Fruit fly (Drosophila melanogaster) whole organism, embryonic: ENCODE results near the gene uncNacbeta.

Experiments
- Asciz ChIP-seq: fragments of 200-800 bp; sonication (Bioruptor generic); optimal IDR thresholded peaks from 2 replicates; lab custom pipeline; 2017; ENCODE audit warnings: missing biosample characterization, mild to moderate bottlenecking, missing genetic modification characterization, missing genetic modification reagents
- Blimp-1 ChIP-seq: fragments of 200-800 bp; sonication (Bioruptor generic); optimal IDR thresholded peaks from 3 replicates; lab custom pipeline; 2018; ENCODE audit warnings: missing biosample characterization, missing genetic modification characterization, mild to moderate bottlenecking, moderate library complexity, missing genetic modification reagents
- CG10565 ChIP-seq: fragments of 200-800 bp; sonication (Bioruptor generic); optimal IDR thresholded peaks from 3 replicates; lab custom pipeline; 2016; ENCODE audit warnings: missing biosample characterization, mild to moderate bottlenecking, missing genetic modification characterization
- CG15479 ChIP-seq: fragments of 200-800 bp; sonication (Bioruptor generic); optimal IDR thresholded peaks from 3 replicates; lab custom pipeline; 2019; ENCODE audit warnings: missing biosample characterization, mild to moderate bottlenecking, missing genetic modification characterization, moderate library complexity
- CG16813 ChIP-seq: fragments of 200-800 bp; sonication (Bioruptor generic); IDR thresholded peaks from 3 replicates; pipeline ENCODE4 v1.3.6; 2022; ENCODE audit warnings: missing biosample characterization, missing genetic modification characterization; ENCODE audit not compliant: partially characterized antibody
- CG16863 ChIP-seq: fragments of 200-800 bp; sonication (Bioruptor generic); optimal IDR thresholded peaks from 3 replicates; lab custom pipeline; 2016; ENCODE audit warnings: missing biosample characterization, missing genetic modification characterization
- CG17328 ChIP-seq: fragments of 200-800 bp; sonication (Bioruptor generic); IDR thresholded peaks from 2 replicates; pipeline ENCODE4 v1.3.6; 2022; ENCODE audit warnings: missing biosample characterization, missing genetic modification characterization
- CG34224 ChIP-seq: fragments of 200-800 bp; sonication (Bioruptor generic); IDR thresholded peaks from 3 replicates; pipeline ENCODE4 v1.3.6; 2022; ENCODE audit warnings: missing biosample characterization, missing genetic modification characterization; ENCODE audit not compliant: partially characterized antibody
- CG4404 ChIP-seq: fragments of 200-800 bp; sonication (Bioruptor generic); IDR thresholded peaks from 2 replicates; pipeline ENCODE4 v1.3.6; 2022; ENCODE audit warnings: missing biosample characterization, missing genetic modification characterization
- CG4424 ChIP-seq: fragments of 200-800 bp; sonication (Bioruptor generic); optimal IDR thresholded peaks from 3 replicates; lab custom pipeline; 2016; ENCODE audit warnings: missing biosample characterization, missing genetic modification characterization
- CG6791 ChIP-seq: fragments of 200-800 bp; sonication (Bioruptor generic); IDR thresholded peaks from 3 replicates; pipeline ENCODE4 v1.3.6; 2022; ENCODE audit warnings: missing biosample characterization, missing genetic modification characterization; ENCODE audit not compliant: partially characterized antibody
- CG8765 ChIP-seq: fragments of 200-800 bp; sonication (Bioruptor generic); IDR thresholded peaks from 2 replicates; pipeline ENCODE4 v1.3.6; 2022; ENCODE audit warnings: missing biosample characterization, missing genetic modification characterization
- CG8944 ChIP-seq: fragments of 200-800 bp; sonication (Bioruptor generic); optimal IDR thresholded peaks from 3 replicates; lab custom pipeline; 2016; ENCODE audit warnings: missing biosample characterization, missing genetic modification characterization
- CG9609 ChIP-seq: fragments of 200-800 bp; sonication (Bioruptor generic); optimal IDR thresholded peaks from 3 replicates; lab custom pipeline; 2016; ENCODE audit warnings: missing biosample characterization, missing genetic modification characterization
- Deaf1 ChIP-seq: fragments of 200-800 bp; optimal IDR thresholded peaks from 3 replicates; lab custom pipeline; 2019; ENCODE audit warnings: missing biosample characterization, mild to moderate bottlenecking, missing genetic modification characterization, moderate library complexity
- Dip2 ChIP-seq: fragments of 200-800 bp; sonication (Bioruptor generic); IDR thresholded peaks from 2 replicates; pipeline ENCODE4 v1.3.6; 2022; ENCODE audit warnings: missing biosample characterization, missing genetic modification characterization
- Doc3 ChIP-seq: fragments of 200-800 bp; sonication (Bioruptor generic); IDR thresholded peaks from 3 replicates; pipeline ENCODE4 v1.3.6; 2022; ENCODE audit warnings: missing biosample characterization, missing genetic modification characterization; ENCODE audit not compliant: partially characterized antibody
- Ets97D ChIP-seq: fragments of 200-800 bp; sonication (Bioruptor generic); optimal IDR thresholded peaks from 3 replicates; lab custom pipeline; 2016; ENCODE audit warnings: missing biosample characterization, missing genetic modification characterization
- HLH54F ChIP-seq: fragments of 200-800 bp; sonication (Bioruptor generic); optimal IDR thresholded peaks from 3 replicates; lab custom pipeline; 2016; ENCODE audit warnings: missing biosample characterization, missing genetic modification characterization
- Hr3 ChIP-seq: fragments of 200-800 bp; sonication (Bioruptor generic); optimal IDR thresholded peaks from 3 replicates; lab custom pipeline; 2016; ENCODE audit warnings: missing biosample characterization, missing genetic modification characterization
- Myb ChIP-seq: fragments of 200-800 bp; sonication (Bioruptor generic); optimal IDR thresholded peaks from 2 replicates; lab custom pipeline; 2016; ENCODE audit warnings: missing biosample characterization, missing genetic modification characterization
- Sox100B ChIP-seq: fragments of 200-800 bp; sonication (Bioruptor generic); optimal IDR thresholded peaks from 3 replicates; lab custom pipeline; 2018; ENCODE audit warnings: missing biosample characterization, mild to moderate bottlenecking, missing genetic modification characterization
- Sry-δ ChIP-seq: fragments of 200-800 bp; sonication (Bioruptor generic); optimal IDR thresholded peaks from 2 replicates; lab custom pipeline; 2016; ENCODE audit warnings: missing biosample characterization, missing genetic modification characterization
- ase ChIP-seq: fragments of 200-800 bp; sonication (Bioruptor generic); IDR thresholded peaks from 3 replicates; pipeline ENCODE4 v1.3.6; 2022; ENCODE audit warnings: missing biosample characterization, missing genetic modification characterization
- cad ChIP-seq: fragments of >200 bp; optimal IDR thresholded peaks from 2 replicates; lab custom pipeline; 2017; ENCODE audit warnings: missing biosample characterization, missing genetic modification characterization
- crol ChIP-seq: fragments of 200-800 bp; sonication (Bioruptor generic); IDR thresholded peaks from 2 replicates; pipeline ENCODE4 v1.3.6; 2022; ENCODE audit warnings: missing biosample characterization, missing genetic modification characterization
- ewg ChIP-seq: fragments of 200-800 bp; sonication (Bioruptor generic); optimal IDR thresholded peaks from 3 replicates; lab custom pipeline; 2017; ENCODE audit warnings: mild to moderate bottlenecking, missing biosample characterization, missing genetic modification reagents, missing genetic modification characterization
- gfzf ChIP-seq: fragments of 200-800 bp; sonication (Bioruptor generic); optimal IDR thresholded peaks from 2 replicates; lab custom pipeline; 2016; ENCODE audit warnings: missing biosample characterization, mild to moderate bottlenecking, missing genetic modification characterization, moderate library complexity
- grau ChIP-seq: fragments of 200-800 bp; optimal IDR thresholded peaks from 3 replicates; lab custom pipeline; 2019; ENCODE audit warnings: missing biosample characterization, mild to moderate bottlenecking, missing genetic modification characterization, moderate library complexity
- her ChIP-seq: fragments of 200-800 bp; sonication (Bioruptor generic); optimal IDR thresholded peaks from 2 replicates; lab custom pipeline; 2016; ENCODE audit warnings: missing biosample characterization, missing genetic modification characterization
- lilli ChIP-seq: fragments of 200-800 bp; sonication (Bioruptor generic); optimal IDR thresholded peaks from 3 replicates; lab custom pipeline; 2016; ENCODE audit warnings: missing biosample characterization, missing genetic modification characterization
- oc ChIP-seq: fragments of 200-800 bp; sonication (Bioruptor generic); optimal IDR thresholded peaks from 2 replicates; lab custom pipeline; 2018; ENCODE audit warnings: missing biosample characterization, mild to moderate bottlenecking, missing genetic modification characterization, moderate library complexity
- odd ChIP-seq: fragments of 200-800 bp; sonication (Bioruptor generic); optimal IDR thresholded peaks from 2 replicates; lab custom pipeline; 2017; ENCODE audit warnings: missing biosample characterization, mild to moderate bottlenecking, missing genetic modification characterization
- pan ChIP-seq, 4 experiments: fragments of >200 bp in 3 of 4; fragments of 200-800 bp in 1 of 4; sonication (Bioruptor generic) in 1 of 4; optimal IDR thresholded peaks in 3 of 4; IDR thresholded peaks in 1 of 4; 2 replicates each; pipeline versions ENCODE4 v1.3.6 to Lab custom; 2017 to 2022; ENCODE audit warnings: missing biosample characterization in 2 of 4, missing genetic modification characterization in 2 of 4, mixed read lengths in 1 of 4
- pros ChIP-seq: fragments of 200-800 bp; sonication (Bioruptor generic); optimal IDR thresholded peaks from 3 replicates; lab custom pipeline; 2019; ENCODE audit warnings: missing biosample characterization, mild to moderate bottlenecking, missing genetic modification characterization, moderate library complexity
- rib ChIP-seq: fragments of 200-800 bp; sonication (Bioruptor generic); IDR thresholded peaks from 2 replicates; pipeline ENCODE4 v1.3.6; 2022; ENCODE audit warnings: missing biosample characterization, missing genetic modification characterization
- schlank ChIP-seq: fragments of 200-800 bp; sonication (Bioruptor generic); optimal IDR thresholded peaks from 2 replicates; lab custom pipeline; 2018; ENCODE audit warnings: missing biosample characterization, mild to moderate bottlenecking, missing genetic modification characterization
- sens ChIP-seq: fragments of 200-800 bp; sonication (Bioruptor generic); peaks from one replicate; lab custom pipeline; 2016; ENCODE audit warnings: missing biosample characterization, missing genetic modification characterization
- sens-2 ChIP-seq: fragments of 200-800 bp; sonication (Bioruptor generic); IDR thresholded peaks from 2 replicates; pipeline ENCODE4 v1.3.6; 2022; ENCODE audit warnings: missing biosample characterization, missing genetic modification characterization
- shn ChIP-seq: fragments of 200-800 bp; sonication (Bioruptor generic); optimal IDR thresholded peaks from 3 replicates; lab custom pipeline; 2016; ENCODE audit warnings: missing biosample characterization, missing genetic modification characterization
- slp2 ChIP-seq: fragments of 200-800 bp; sonication (Bioruptor generic); optimal IDR thresholded peaks from 2 replicates; lab custom pipeline; 2016; ENCODE audit warnings: missing biosample characterization, missing genetic modification characterization
- sna ChIP-seq: fragments of 200-800 bp; sonication (Bioruptor generic); IDR thresholded peaks from 2 replicates; pipeline ENCODE4 v1.3.6; 2022; ENCODE audit warnings: missing biosample characterization, missing genetic modification characterization; ENCODE audit not compliant: partially characterized antibody
- sug ChIP-seq: fragments of 200-800 bp; optimal IDR thresholded peaks from 2 replicates; lab custom pipeline; 2019; ENCODE audit warnings: missing biosample characterization, mild to moderate bottlenecking, missing genetic modification characterization, moderate library complexity
- tgo ChIP-seq: fragments of 200-800 bp; sonication (Bioruptor generic); IDR thresholded peaks from 3 replicates; pipeline ENCODE4 v1.3.6; 2022; ENCODE audit warnings: missing biosample characterization, missing genetic modification characterization
- usp ChIP-seq: fragments of >200 bp; optimal IDR thresholded peaks from 2 replicates; lab custom pipeline; 2017; ENCODE audit warnings: missing biosample characterization, missing genetic modification characterization
- vfl ChIP-seq: fragments of 200-800 bp; sonication (Bioruptor generic); optimal IDR thresholded peaks from 2 replicates; lab custom pipeline; 2016; ENCODE audit warnings: missing biosample characterization, missing genetic modification characterization
- zen ChIP-seq: fragments of 200-800 bp; sonication (Bioruptor generic); optimal IDR thresholded peaks from 3 replicates; lab custom pipeline; 2018; ENCODE audit warnings: missing biosample characterization, mild to moderate bottlenecking, missing genetic modification characterization, moderate library complexity

The uncNacbeta gene

DNA sequence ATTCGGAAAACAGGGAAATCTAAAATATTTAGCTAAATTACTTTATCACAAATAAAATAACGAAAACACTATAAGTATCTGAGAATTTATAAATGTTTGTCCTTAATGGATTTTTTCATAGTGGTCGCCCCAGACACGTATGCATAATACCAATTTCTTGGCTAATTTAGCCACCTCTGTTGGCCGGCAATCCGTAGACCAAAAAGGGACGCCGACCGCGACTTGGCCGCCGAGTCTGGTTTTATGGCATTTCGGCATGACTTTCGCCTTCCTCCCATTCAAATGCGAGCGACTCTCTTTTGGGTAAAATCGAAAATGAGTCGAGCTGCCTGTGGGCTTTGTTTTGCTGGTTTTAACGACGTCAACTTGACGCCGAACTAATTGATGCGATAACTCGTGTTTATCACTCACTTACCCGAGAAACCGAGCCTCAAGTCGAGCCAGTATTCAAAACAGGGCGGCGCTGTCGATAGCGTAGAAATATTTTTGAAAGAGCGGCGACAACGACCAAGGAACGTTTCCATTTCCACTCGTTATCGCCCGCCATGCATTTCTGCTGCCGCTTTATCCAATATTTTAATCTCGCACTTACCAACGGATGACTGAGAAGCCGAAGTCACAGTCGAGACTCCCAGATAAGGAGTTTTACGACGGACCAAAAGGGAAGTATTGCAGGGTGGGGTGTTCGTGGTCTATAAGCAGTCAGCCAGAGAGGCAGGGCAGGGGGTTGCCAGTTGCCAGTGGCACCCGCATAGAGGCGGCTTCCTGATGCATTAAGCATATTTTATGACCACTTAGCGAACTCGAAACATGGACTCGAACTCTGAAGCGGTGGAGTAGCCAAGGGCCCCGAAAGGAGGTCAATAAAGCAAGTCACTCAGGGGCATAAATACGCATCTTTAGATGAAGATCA is 44.4 kb downstream of the uncNacbeta start (continued):
- TF ChIP-seq schlank (no peak), cad (GFP tag; lab: Kevin White, UChicago) (peak; percentile 56), CG17328 (GFP tag; lab: Robert Waterston, UW) (no peak), pan (optimal IDR thresholded peaks at IDR 0.05; lab: Kevin White, UChicago) (no peak), pan (GFP tag; optimal IDR thresholded peaks at IDR 0.05 in 1 of 2, IDR thresholded peaks at IDR 0.05 in 1 of 2) (no peak), Sox100B (GFP tag; lab: Kevin White, UChicago) (no peak), sug (tag; lab: Kevin White, UChicago) (no peak), crol (peak; percentile 69), CG6791 (GFP tag; lab: Robert Waterston, UW) (no peak), Doc3 (no peak), vfl (GFP tag; lab: Kevin White, UChicago) (no peak), Myb (GFP tag; lab: Kevin White, UChicago) (no peak), CG10565 (no peak), grau (tag; lab: Kevin White, UChicago) (no peak), tgo (GFP tag; lab: Robert Waterston, UW) (no peak), sens (GFP tag; lab: Kevin White, UChicago) (no peak), HLH54F (GFP tag; lab: Kevin White, UChicago) (no peak), Deaf1 (tag; lab: Kevin White, UChicago) (peak; percentile 44), oc (no peak), Sry-δ (no peak), odd (GFP tag; lab: Kevin White, UChicago) (peak; percentile 30), her (GFP tag; lab: Kevin White, UChicago) (no peak), shn (GFP tag; lab: Kevin White, UChicago) (no peak), CG4404 (GFP tag; lab: Robert Waterston, UW) (no peak), usp (GFP tag; lab: Kevin White, UChicago) (no peak), CG8765 (GFP tag; lab: Robert Waterston, UW) (no peak), sna (GFP tag; lab: Robert Waterston, UW) (no peak), CG9609 (no peak), CG16813 (GFP tag; lab: Robert Waterston, UW) (no peak), pros (peak; percentile 73), gfzf (GFP tag; lab: Kevin White, UChicago) (no peak), ase (GFP tag; lab: Robert Waterston, UW) (no peak), Blimp-1 (GFP tag; lab: Kevin White, UChicago) (peak; percentile 26), CG16863 (GFP tag; lab: Kevin White, UChicago) (no peak), Ets97D (GFP tag; lab: Kevin White, UChicago) (no peak), CG4424 (GFP tag; lab: Kevin White, UChicago) (no peak), sens-2 (GFP tag; lab: Robert Waterston, UW) (no peak), slp2 (no peak), Dip2 (GFP tag; lab: Robert Waterston, UW) (no peak), rib (GFP tag; lab: Robert Waterston, UW) (no peak), CG34224 (GFP tag; lab: Robert Waterston, UW) (no peak), lilli (GFP tag; lab: Kevin White, UChicago) (no peak), Hr3 (GFP tag; lab: Kevin White, UChicago) (no peak), Asciz (GFP tag; lab: Kevin White, UChicago) (no peak), CG15479 (GFP tag; lab: Kevin White, UChicago) (peak; percentile 57), zen (tag; lab: Kevin White, UChicago) (peak; percentile 95), ewg (GFP tag; lab: Kevin White, UChicago) (no peak), CG8944 (no peak)
